Fruit fly (Drosophila melanogaster): ENCODE data around the gene Sur-8.

DNA sequence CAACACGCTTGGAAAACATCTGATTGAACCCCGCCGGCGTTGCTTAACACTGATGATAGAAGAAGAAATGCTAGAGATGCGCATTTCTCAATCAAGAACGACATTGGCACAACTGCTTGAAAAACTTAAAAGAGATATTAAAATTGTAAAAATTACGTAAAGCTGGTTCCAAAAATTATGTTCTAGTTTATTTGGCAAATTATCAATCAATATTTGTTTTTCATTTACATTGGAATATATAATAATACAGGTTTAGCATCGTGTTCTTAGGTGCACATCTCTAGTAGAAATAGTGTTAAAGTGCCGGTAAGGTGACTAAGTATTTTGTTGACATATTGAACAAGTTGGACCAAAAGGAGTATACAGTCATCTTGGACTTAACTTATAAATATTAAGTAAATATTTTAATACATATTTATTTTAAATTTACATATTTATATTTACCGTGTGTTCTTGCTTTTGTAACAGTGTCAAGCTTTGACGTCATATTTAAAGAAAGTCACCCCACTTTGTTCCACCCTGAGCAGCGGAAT is 10.9 kb downstream of the Sur-8 start, which contains the start of the genes Brf and sds22:
- TF ChIP-seq dsx (GFP tag; optimal IDR thresholded peaks at IDR 0.05; ENCODE audit: poor library complexity, severe bottlenecking) (peak; percentile 91), OdsH (GFP tag; optimal IDR thresholded peaks at IDR 0.05) (peak; percentile 97)

Data from whole organism, prepupa.